Worm (Caenorhabditis elegans): Measurements from ENCODE around the gene Y4C6B.2.
"Not testable (repeated sequence)": the region's sequence is repeated elsewhere in the genome, so short reads cannot be mapped to it uniquely, and the experiment has no call there.

The Y4C6B.2 gene

ce11 chrIV:5306040-5306439, 33.3 kb upstream of the Y4C6B.2 start, which contains the start of gene ZK354.8:
TSS of gene ZK354.8 (minus strand) at chrIV:5306140.
- TF ChIP-seq ceh-82 (tag; optimal IDR thresholded peaks at IDR 0.05) (no peak), nhr-129 (tag; optimal IDR thresholded peaks at IDR 0.05) (no peak), blmp-1 (tag; optimal IDR thresholded peaks at IDR 0.05; ENCODE audit: insufficient read depth) (no peak), nhr-6 (tag; optimal IDR thresholded peaks at IDR 0.05) (no peak), ztf-1 (GFP tag; conservative IDR thresholded peaks at IDR 0.05) (no peak), ztf-4 (tag; optimal IDR thresholded peaks at IDR 0.05) (no peak), egl-27 (tag; optimal IDR thresholded peaks at IDR 0.05) (no peak), lin-13 (GFP tag; optimal IDR thresholded peaks at IDR 0.05) (no peak)

ce11 chrIV:5308046-5308643, 31.2 kb upstream of the Y4C6B.2 start, which contains the start of the genes ZK354.9 and msp-58:
TSS of gene ZK354.9 (minus strand) at chrIV:5308146.
TSS of gene msp-58 (plus strand) at chrIV:5308593.
- not testable (repeated sequence) for TF ChIP-seq Y55F3AM.14 (GFP tag; optimal IDR thresholded peaks at IDR 0.05); nhr-21 (tag; optimal IDR thresholded peaks at IDR 0.05); unc-39 (tag; optimal IDR thresholded peaks at IDR 0.05)

- no peak for TF ChIP-seq gmeb-1 (tag; optimal IDR thresholded peaks at IDR 0.05)
- TF ChIP-seq ZK546.5 (tag; optimal IDR thresholded peaks at IDR 0.05) = no peak
- TF ChIP-seq ztf-11 (tag; optimal IDR thresholded peaks at IDR 0.05) = no peak
- no peak for TF ChIP-seq nhr-237 (tag; optimal IDR thresholded peaks at IDR 0.05)
- TF ChIP-seq dmd-4 (tag; optimal IDR thresholded peaks at IDR 0.05) = no peak
- no peak for TF ChIP-seq sem-4 (tag; optimal IDR thresholded peaks at IDR 0.05)
- no peak for TF ChIP-seq unc-62 (GFP tag; optimal IDR thresholded peaks at IDR 0.05)
- no peak for TF ChIP-seq R02D3.7 (tag; optimal IDR thresholded peaks at IDR 0.05)
- no peak for TF ChIP-seq lsy-2 (tag; optimal IDR thresholded peaks at IDR 0.05)
These were observed 29.6 kb upstream of the Y4C6B.2 start, which contains the start of gene ZK354.3 for ce11 chrIV:5309742-5310141. TSS of gene ZK354.3 (plus strand) at chrIV:5310042.

ce11 chrIV:5313011-5313410, 26.4 kb upstream of the Y4C6B.2 start, which contains the start of the genes msp-59 and ZK354.2:
TSS of gene msp-59 (minus strand) at chrIV:5313111.
TSS of gene ZK354.2 (plus strand) at chrIV:5313405.
- TF ChIP-seq nhr-10, lsy-2, alr-1 (tag; optimal IDR thresholded peaks at IDR 0.05): not testable (repeated sequence)

- TF ChIP-seq nhr-237, C34F6.9, nhr-25 (tag; optimal IDR thresholded peaks at IDR 0.05): not testable (repeated sequence)
These were observed 23.2 kb upstream of the Y4C6B.2 start, which contains the start of gene msp-65 for ce11 chrIV:5316223-5316622. TSS of gene msp-65 (plus strand) at chrIV:5316523.

ce11 chrIV:5317106-5317505, 22.3 kb upstream of the Y4C6B.2 start:
- TF ChIP-seq nhr-6 (tag; optimal IDR thresholded peaks at IDR 0.05) (peak; percentile 27), ceh-16 (tag; optimal IDR thresholded peaks at IDR 0.05) (no peak), sma-3 (GFP tag; optimal IDR thresholded peaks at IDR 0.05) (peak; percentile 63), unc-62 (GFP tag; optimal IDR thresholded peaks at IDR 0.05) (no peak), mab-5 (tag; optimal IDR thresholded peaks at IDR 0.05) (no peak), ceh-82 (tag; optimal IDR thresholded peaks at IDR 0.05) (no peak), sem-4 (tag; optimal IDR thresholded peaks at IDR 0.05) (no peak), nhr-21 (tag; optimal IDR thresholded peaks at IDR 0.05) (peak; percentile 16), fos-1 (tag; optimal IDR thresholded peaks at IDR 0.05) (peak; percentile 2), sma-9 (GFP tag; optimal IDR thresholded peaks at IDR 0.05) (peak; percentile 27), sma-9 (tag; optimal IDR thresholded peaks at IDR 0.05) (no peak), crh-2 (tag; optimal IDR thresholded peaks at IDR 0.05) (peak; percentile 25), gmeb-1 (tag; optimal IDR thresholded peaks at IDR 0.05) (peak; percentile 58), ama-1 (optimal IDR thresholded peaks at IDR 0.05) (peak; percentile 87), skn-1 (tag; optimal IDR thresholded peaks at IDR 0.05) (no peak), ztf-11 (tag; optimal IDR thresholded peaks at IDR 0.05) (no peak), aly-2 (tag; optimal IDR thresholded peaks at IDR 0.05) (no peak), lin-13 (GFP tag; optimal IDR thresholded peaks at IDR 0.05) (no peak), F13H6.1 (tag; optimal IDR thresholded peaks at IDR 0.05) (peak; percentile 5), snpc-4 (tag; optimal IDR thresholded peaks at IDR 0.05) (peak; percentile 95)
